Fruit fly (Drosophila melanogaster): ENCODE results near the gene CG13625.

DNA sequence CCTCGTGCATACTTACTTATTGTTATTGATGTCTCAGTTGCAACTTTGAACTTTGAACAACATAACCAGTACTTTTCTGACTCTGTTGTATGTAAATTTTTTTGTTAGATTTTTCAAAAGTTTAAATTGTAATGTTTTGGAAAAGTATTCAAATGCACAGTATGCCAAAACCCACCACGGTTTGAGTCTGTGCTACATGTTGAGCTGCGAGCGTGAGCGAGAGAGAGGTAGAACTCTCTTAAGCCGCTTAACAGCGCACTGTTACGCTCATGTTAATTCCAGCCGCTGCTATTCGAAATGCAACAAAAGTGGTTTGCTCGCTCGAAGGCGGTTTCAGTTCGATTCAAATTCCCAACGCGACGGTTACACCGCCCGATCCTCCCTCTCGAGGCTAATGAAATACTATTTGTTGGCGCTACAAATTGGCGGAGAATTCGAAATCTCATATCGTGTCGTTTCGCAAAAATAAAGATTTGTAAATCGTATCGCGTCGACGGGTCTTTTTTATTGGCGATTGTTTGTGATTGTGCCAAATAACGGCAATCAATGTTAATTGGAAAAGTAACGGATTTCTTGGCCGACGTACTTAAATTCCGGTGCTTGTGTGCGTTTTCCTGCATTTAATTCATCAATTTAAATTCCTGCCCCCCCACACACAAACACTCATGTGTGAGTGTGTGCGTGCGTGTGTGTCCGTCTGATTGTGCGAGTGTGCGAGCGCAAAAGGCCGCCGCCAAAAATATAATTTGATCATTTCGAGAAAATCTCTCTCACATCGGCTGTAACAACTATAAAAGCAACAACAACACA is 4.1 kb upstream of the CG13625 start:
- TF ChIP-seq CG8478 (optimal IDR thresholded peaks at IDR 0.05) (no peak), zfh1 (GFP tag; IDR thresholded peaks at IDR 0.05) (no peak), insv (GFP tag; optimal IDR thresholded peaks at IDR 0.05) (no peak), Doc2 (GFP tag; IDR thresholded peaks at IDR 0.05) (no peak), Dfd (GFP tag; optimal IDR thresholded peaks at IDR 0.05) (no peak), row (GFP tag; IDR thresholded peaks at IDR 0.05) (no peak), HLH3B (GFP tag; IDR thresholded peaks at IDR 0.05) (no peak), fd102C (GFP tag; optimal IDR thresholded peaks at IDR 0.05) (no peak), ap (GFP tag; IDR thresholded peaks at IDR 0.05) (no peak)

Measured in whole organism, embryonic.